Fruit fly (Drosophila melanogaster) whole organism, wandering third instar larva: ENCODE data around the gene CG32425.

Experiments
- Abd-B ChIP-seq: fragments of >200 bp; optimal IDR thresholded peaks from 2 replicates; lab custom pipeline; 2017; ENCODE audit warnings: missing biosample characterization, missing genetic modification characterization
- CG32264 ChIP-seq: fragments of 200-800 bp; sonication (Bioruptor generic); optimal IDR thresholded peaks from 2 replicates; lab custom pipeline; 2016; ENCODE audit warnings: missing biosample characterization, missing genetic modification characterization
- CG9705 ChIP-seq: fragments of 200-800 bp; sonication (Bioruptor generic); optimal IDR thresholded peaks from 2 replicates; lab custom pipeline; 2018; ENCODE audit warnings: missing biosample characterization, mild to moderate bottlenecking, missing genetic modification characterization
- CrebA ChIP-seq: fragments of 200-800 bp; sonication (Bioruptor generic); optimal IDR thresholded peaks from 2 replicates; lab custom pipeline; 2016; ENCODE audit warnings: missing biosample characterization, mild to moderate bottlenecking, missing genetic modification characterization, borderline replicate concordance
- Dfd ChIP-seq: fragments of >200 bp; optimal IDR thresholded peaks from 2 replicates; lab custom pipeline; 2017; ENCODE audit warnings: missing biosample characterization, missing genetic modification characterization
- Dif ChIP-seq: fragments of 200-275, 200-300 bp; sonication (Bioruptor generic); optimal IDR thresholded peaks from 2 replicates; lab custom pipeline; 2018; ENCODE audit warnings: missing biosample characterization, missing genetic modification characterization; ENCODE audit not compliant: partially characterized antibody
- GATAd ChIP-seq: sonication (Bioruptor generic); optimal IDR thresholded peaks from 2 replicates; lab custom pipeline; 2016; ENCODE audit warnings: missing biosample characterization, missing genetic modification characterization
- HLH106 ChIP-seq: fragments of 200-800 bp; optimal IDR thresholded peaks from 3 replicates; lab custom pipeline; 2019; ENCODE audit warnings: missing biosample characterization, mild to moderate bottlenecking, missing genetic modification characterization, moderate library complexity
- Hnf4 ChIP-seq: fragments of 200-800 bp; sonication (Bioruptor generic); optimal IDR thresholded peaks from 2 replicates; lab custom pipeline; 2016; ENCODE audit warnings: missing biosample characterization, mild to moderate bottlenecking, missing genetic modification characterization
- Hr78 ChIP-seq: fragments of >200 bp; optimal IDR thresholded peaks from 2 replicates; lab custom pipeline; 2017; ENCODE audit warnings: missing biosample characterization, missing genetic modification characterization
- Hr83 ChIP-seq: fragments of 200-300 bp; sonication (Bioruptor generic); optimal IDR thresholded peaks from 2 replicates; lab custom pipeline; 2016; ENCODE audit warnings: missing biosample characterization, mild to moderate bottlenecking, missing genetic modification characterization, moderate library complexity; ENCODE audit not compliant: poor library complexity, severe bottlenecking
- Jra ChIP-seq: sonication (Bioruptor generic); optimal IDR thresholded peaks from 2 replicates; lab custom pipeline; 2016; ENCODE audit warnings: missing biosample characterization, missing genetic modification characterization
- Mio ChIP-seq: sonication (Bioruptor generic); optimal IDR thresholded peaks from 2 replicates; lab custom pipeline; 2016; ENCODE audit warnings: missing biosample characterization, missing genetic modification characterization
- Myc ChIP-seq: fragments of >200 bp; optimal IDR thresholded peaks from 2 replicates; lab custom pipeline; 2017
- N ChIP-seq: fragments of >200 bp; optimal IDR thresholded peaks from 2 replicates; lab custom pipeline; 2018; ENCODE audit warnings: missing biosample characterization, missing external identifiers, missing genetic modification characterization
- OdsH ChIP-seq: fragments of 200-800 bp; sonication (Bioruptor generic); optimal IDR thresholded peaks from 2 replicates; lab custom pipeline; 2016; ENCODE audit warnings: missing biosample characterization, mild to moderate bottlenecking, missing genetic modification characterization
- Rel ChIP-seq, 2 experiments: fragments of 200-800 bp; sonication (Bioruptor generic) in 1 of 2; optimal IDR thresholded peaks; 2 replicates in 1 of 2; 3 replicates in 1 of 2; lab custom pipeline; 2016 to 2019; ENCODE audit warnings: mild to moderate bottlenecking in 2 of 2, missing biosample characterization in 2 of 2, missing genetic modification characterization in 2 of 2, moderate library complexity in 1 of 2
- Sp1 ChIP-seq: fragments of 200-800 bp; sonication (Bioruptor generic); optimal IDR thresholded peaks from 3 replicates; lab custom pipeline; 2019; ENCODE audit warnings: missing biosample characterization, mild to moderate bottlenecking, missing genetic modification characterization, moderate library complexity
- Vsx2 ChIP-seq: fragments of 200-300, 225-300 bp; sonication (Bioruptor generic); optimal IDR thresholded peaks from 2 replicates; lab custom pipeline; 2018; ENCODE audit warnings: missing biosample characterization, missing genetic modification characterization; ENCODE audit not compliant: partially characterized antibody
- br ChIP-seq: fragments of 200-800 bp; sonication (Bioruptor generic); optimal IDR thresholded peaks from 2 replicates; lab custom pipeline; 2016; ENCODE audit warnings: missing biosample characterization, missing genetic modification characterization
- brk ChIP-seq: fragments of 200-800 bp; sonication (Bioruptor generic); optimal IDR thresholded peaks from 2 replicates; lab custom pipeline; 2016; ENCODE audit warnings: missing biosample characterization, mild to moderate bottlenecking, missing genetic modification characterization
- dl ChIP-seq, 2 experiments: fragments of 175-275, 200-275 bp in 1 of 2; fragments of 200-275 bp in 1 of 2; sonication (Bioruptor generic); optimal IDR thresholded peaks; lab custom pipeline; 2018; ENCODE audit warnings: mild to moderate bottlenecking in 2 of 2, missing biosample characterization in 2 of 2, missing genetic modification characterization in 2 of 2, moderate library complexity in 2 of 2; ENCODE audit not compliant: partially characterized antibody in 2 of 2, insufficient read depth in 1 of 2
- dmrt93B ChIP-seq: fragments of 200-800 bp; sonication (Bioruptor generic); optimal IDR thresholded peaks from 2 replicates; lab custom pipeline; 2018; ENCODE audit warnings: missing biosample characterization, mild to moderate bottlenecking, missing genetic modification characterization
- dsf ChIP-seq: sonication (Bioruptor generic); optimal IDR thresholded peaks from 2 replicates; lab custom pipeline; 2016; ENCODE audit warnings: missing biosample characterization, missing genetic modification characterization, borderline replicate concordance
- ey ChIP-seq: fragments of 200-800 bp; sonication (Bioruptor generic); optimal IDR thresholded peaks from 2 replicates; lab custom pipeline; 2016; ENCODE audit warnings: missing biosample characterization, missing genetic modification characterization
- foxo ChIP-seq, 2 experiments: fragments of 200-800 bp; sonication (Bioruptor generic); optimal IDR thresholded peaks; 2 replicates in 1 of 2; 3 replicates in 1 of 2; lab custom pipeline; 2016 to 2017; ENCODE audit warnings: missing biosample characterization in 2 of 2, missing genetic modification characterization in 2 of 2
- fru ChIP-seq: fragments of 200-800 bp; sonication (Bioruptor generic); optimal IDR thresholded peaks from 3 replicates; lab custom pipeline; 2016; ENCODE audit warnings: missing biosample characterization, mild to moderate bottlenecking, missing genetic modification characterization
- h ChIP-seq: fragments of 200-800 bp; sonication (Bioruptor generic); optimal IDR thresholded peaks from 3 replicates; lab custom pipeline; 2016; ENCODE audit warnings: missing biosample characterization, mild to moderate bottlenecking, missing genetic modification characterization
- jim ChIP-seq: fragments of 175-275, 200-325 bp; sonication (Bioruptor generic); optimal IDR thresholded peaks from 2 replicates; lab custom pipeline; 2016; ENCODE audit warnings: missing biosample characterization, mild to moderate bottlenecking, missing genetic modification characterization
- lola ChIP-seq: fragments of >200 bp; optimal IDR thresholded peaks from 2 replicates; lab custom pipeline; 2017; ENCODE audit warnings: missing biosample characterization, missing genetic modification characterization
- psq ChIP-seq: fragments of 200-800 bp; sonication (Bioruptor generic); optimal IDR thresholded peaks from 3 replicates; lab custom pipeline; 2017; ENCODE audit warnings: missing biosample characterization, mild to moderate bottlenecking, missing genetic modification characterization, moderate library complexity
- rgr ChIP-seq: fragments of 200-800 bp; sonication (Bioruptor generic); optimal IDR thresholded peaks from 3 replicates; lab custom pipeline; 2016; ENCODE audit warnings: missing biosample characterization, mild to moderate bottlenecking, missing genetic modification characterization
- sage ChIP-seq: fragments of 200-800 bp; sonication (Bioruptor generic); optimal IDR thresholded peaks from 2 replicates; lab custom pipeline; 2016; ENCODE audit warnings: missing biosample characterization, mild to moderate bottlenecking, missing genetic modification characterization
- sv ChIP-seq: fragments of 200-800 bp; sonication (Bioruptor generic); optimal IDR thresholded peaks from 3 replicates; lab custom pipeline; 2016; ENCODE audit warnings: missing biosample characterization, missing genetic modification characterization
- tai ChIP-seq: sonication (Bioruptor generic); optimal IDR thresholded peaks from 2 replicates; lab custom pipeline; 2016; ENCODE audit warnings: missing biosample characterization, missing genetic modification characterization
- usp ChIP-seq: fragments of >200 bp; optimal IDR thresholded peaks from 2 replicates; lab custom pipeline; 2017; ENCODE audit warnings: missing biosample characterization, missing genetic modification characterization
- woc ChIP-seq: sonication (Bioruptor generic); optimal IDR thresholded peaks from 2 replicates; lab custom pipeline; 2016; ENCODE audit warnings: missing biosample characterization, mild to moderate bottlenecking, missing genetic modification characterization

Gene CG32425

DNA sequence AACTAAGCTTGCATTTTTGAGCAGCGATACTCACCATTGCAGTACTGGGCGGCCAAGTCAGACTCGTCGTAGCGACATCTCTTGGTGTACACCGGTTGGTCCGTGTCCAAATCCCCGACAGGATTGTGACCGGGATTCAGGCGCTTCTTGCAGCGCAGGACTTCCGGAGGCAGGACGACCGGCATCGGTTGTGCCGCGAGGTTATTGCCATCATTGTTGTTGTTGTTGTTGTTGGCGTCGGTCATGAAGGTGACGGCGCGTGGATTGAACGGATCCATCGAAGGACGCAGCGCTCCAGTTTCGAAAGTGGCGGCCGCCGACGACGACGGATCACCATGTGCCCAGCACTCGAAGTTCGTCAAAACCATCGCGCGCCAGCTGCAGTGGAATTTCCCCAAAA lies 24.5 kb upstream of the CG32425 start:
- TF ChIP-seq usp: no peak
- TF ChIP-seq Dfd (GFP tag; lab: Kevin White, UChicago): no peak

DNA sequence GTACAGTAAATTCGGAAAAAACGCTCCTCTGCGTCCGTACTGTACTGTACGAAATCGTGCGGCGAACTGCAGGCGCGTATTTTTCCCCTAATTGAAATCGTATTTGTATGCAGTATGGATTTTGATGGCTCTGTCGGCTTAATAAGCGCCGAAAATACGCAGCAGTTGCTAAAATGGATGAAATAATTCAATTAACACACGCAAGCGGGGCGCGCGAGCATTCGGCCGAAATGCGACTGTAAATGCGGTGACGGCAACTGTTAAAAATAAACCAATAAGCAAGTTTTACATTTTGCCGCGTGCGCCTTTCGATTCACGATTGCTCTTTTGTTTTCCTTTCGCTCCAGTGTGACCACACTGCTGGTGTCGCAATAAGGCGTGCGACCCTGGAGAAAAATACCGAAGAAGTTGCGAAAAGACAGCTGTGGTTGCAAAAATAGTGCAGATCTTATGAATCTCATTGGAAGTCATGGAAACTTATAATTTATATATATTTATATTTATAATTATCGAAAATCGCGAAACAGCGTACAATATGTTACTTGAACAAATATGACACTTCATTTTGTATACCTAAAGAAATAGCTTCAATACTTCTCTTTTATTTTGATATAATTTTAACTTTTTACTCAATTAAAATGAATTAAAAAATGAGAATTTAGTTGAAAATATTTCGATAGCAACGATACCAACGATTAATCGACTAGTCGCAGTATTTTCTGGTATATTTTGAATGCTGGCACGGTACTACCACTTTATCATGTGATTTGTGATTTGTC lies 23.9 kb upstream of the CG32425 start, which contains the start of the genes CG32428 and CG5969:
CG32428 (minus strand) TSS at position 703 of the 779 bp plus-strand sequence.
CG5969 (plus strand) TSS at position 763 of the 779 bp plus-strand sequence.
- TF ChIP-seq ey (GFP tag; lab: Kevin White, UChicago) (peak; percentile 13), Rel (GFP tag; optimal IDR thresholded peaks at IDR 0.05; lab: Kevin White, UChicago) (no peak), Rel (tag; optimal IDR thresholded peaks at IDR 0.05; lab: Kevin White, UChicago) (peak; percentile 66), tai (peak; percentile 69), HLH106 (tag; lab: Kevin White, UChicago) (peak; percentile 83), CrebA (GFP tag; lab: Kevin White, UChicago) (peak; percentile 38), Vsx2 (GFP tag; lab: Kevin White, UChicago) (no peak), GATAd (GFP tag; lab: Kevin White, UChicago) (peak; percentile 32), usp (no peak), dmrt93B (peak; percentile 47), Myc (no peak), foxo (GFP tag; optimal IDR thresholded peaks at IDR 0.05; lab: Kevin White, UChicago) (peak in 1 of 2 experiments; percentile 71), Dif (GFP tag; lab: Kevin White, UChicago) (no peak), Hnf4 (GFP tag; lab: Kevin White, UChicago) (peak; percentile 47), brk (GFP tag; lab: Kevin White, UChicago) (peak; percentile 57), Hr78 (GFP tag; lab: Kevin White, UChicago) (no peak), CG9705 (peak; percentile 39), Jra (GFP tag; lab: Kevin White, UChicago) (peak; percentile 12), psq (peak; percentile 91), CG32264 (GFP tag; lab: Kevin White, UChicago) (no peak), sage (peak; percentile 29), br (no peak), lola (GFP tag; lab: Kevin White, UChicago) (no peak), rgr (GFP tag; lab: Kevin White, UChicago) (peak; percentile 49), Sp1 (GFP tag; lab: Kevin White, UChicago) (peak; percentile 66), dl (GFP tag; optimal IDR thresholded peaks at IDR 0.05; lab: Kevin White, UChicago; ENCODE audit: insufficient read depth in 1 of 2, partially characterized antibody in 2 of 2) (no peak), Hr83 (peak; percentile 38), Mio (no peak), jim (GFP tag; lab: Kevin White, UChicago) (no peak), sv (no peak), N (GFP tag; lab: Kevin White, UChicago) (no peak), woc (peak; percentile 33), fru (no peak), Abd-B (GFP tag; lab: Kevin White, UChicago) (no peak), h (peak; percentile 71), dsf (GFP tag; lab: Kevin White, UChicago) (no peak), OdsH (GFP tag; lab: Kevin White, UChicago) (peak; percentile 18)

DNA sequence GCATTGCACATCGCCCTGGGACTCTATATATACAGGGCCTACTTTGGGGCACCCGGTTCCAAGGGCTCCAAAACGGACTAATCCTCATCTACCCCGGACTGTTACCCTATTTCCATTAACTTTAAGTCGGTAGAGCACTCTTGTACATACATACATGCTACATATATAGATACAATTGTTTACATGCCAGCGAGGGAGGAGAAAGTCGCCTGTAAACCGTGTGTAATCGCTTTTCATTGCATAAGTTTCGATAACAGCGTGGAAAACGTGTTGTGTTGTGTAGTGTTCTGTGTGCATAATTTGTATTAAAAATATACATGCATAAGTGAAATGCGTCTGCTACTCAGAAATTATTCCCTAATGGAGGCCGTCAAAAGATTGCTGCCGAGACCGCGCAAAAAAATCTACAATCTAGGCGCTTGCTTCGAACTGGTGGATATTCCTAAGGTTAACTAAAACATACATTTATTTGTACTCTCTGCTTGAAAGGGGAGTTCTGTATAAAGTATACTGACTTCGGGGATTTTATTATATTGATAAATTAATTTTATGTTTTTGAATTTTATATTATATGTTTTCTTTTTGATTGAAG lies 22.8 kb upstream of the CG32425 start, which contains the start of gene isoQC:
isoQC (plus strand) TSS at position 270 of the 592 bp plus-strand sequence.
- no peak for TF ChIP-seq foxo (GFP tag; optimal IDR thresholded peaks at IDR 0.05; lab: Kevin White, UChicago)
- TF ChIP-seq lola (GFP tag; lab: Kevin White, UChicago): no peak
- TF ChIP-seq fru: no peak
- no peak for TF ChIP-seq br
- no peak for TF ChIP-seq sage
- TF ChIP-seq dl (GFP tag; optimal IDR thresholded peaks at IDR 0.05; lab: Kevin White, UChicago; ENCODE audit: insufficient read depth in 1 of 2, partially characterized antibody in 2 of 2): no peak
- TF ChIP-seq sv: no peak
- no peak for TF ChIP-seq HLH106 (tag; lab: Kevin White, UChicago)
- no peak for TF ChIP-seq ey (GFP tag; lab: Kevin White, UChicago)
- TF ChIP-seq Myc: no peak
- TF ChIP-seq psq: no peak
- no peak for TF ChIP-seq jim (GFP tag; lab: Kevin White, UChicago)
- no peak for TF ChIP-seq GATAd (GFP tag; lab: Kevin White, UChicago)
- TF ChIP-seq Hnf4 (GFP tag; lab: Kevin White, UChicago): no peak
- TF ChIP-seq h: no peak
- TF ChIP-seq Rel (GFP tag; optimal IDR thresholded peaks at IDR 0.05; lab: Kevin White, UChicago): no peak
- no peak for TF ChIP-seq Rel (tag; optimal IDR thresholded peaks at IDR 0.05; lab: Kevin White, UChicago)
- TF ChIP-seq brk (GFP tag; lab: Kevin White, UChicago): no peak
- TF ChIP-seq rgr (GFP tag; lab: Kevin White, UChicago): no peak
- no peak for TF ChIP-seq tai
- no peak for TF ChIP-seq Jra (GFP tag; lab: Kevin White, UChicago)
- TF ChIP-seq, all 38 proteins: peak for 0
